Fruit fly (Drosophila melanogaster) ovary, adult (tissue): Measurements from ENCODE around the gene DNaseII.

Experiments used
- CG17801 ChIP-seq: fragments of 200-800 bp; optimal IDR thresholded peaks from 2 replicates; lab custom pipeline; 2019; ENCODE audit warnings: missing biosample characterization, mild to moderate bottlenecking, missing genetic modification characterization, moderate library complexity; ENCODE audit not compliant: partially characterized antibody

The DNaseII gene

DNA sequence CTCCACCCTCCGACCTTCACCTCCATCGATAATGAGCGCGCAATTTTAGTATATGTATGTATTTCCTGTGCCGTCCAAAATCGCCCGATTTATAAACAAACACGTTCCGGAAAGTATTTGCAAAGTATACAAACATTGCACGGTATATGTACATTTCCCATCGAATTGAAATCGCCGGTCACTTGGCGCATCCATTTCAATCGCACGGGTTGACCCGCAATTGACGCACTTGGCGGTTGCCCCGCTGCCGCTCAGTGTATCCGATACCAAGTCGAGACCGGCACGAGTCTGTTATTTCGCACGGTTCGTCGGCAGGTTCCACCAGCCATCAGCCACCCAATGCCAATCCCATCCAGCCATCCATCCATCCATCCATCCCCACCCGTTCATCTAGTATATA, 31.4 kb downstream of the DNaseII start:
- TF ChIP-seq CG17801 (GFP tag; lab: Kevin White, UChicago) = no peak

DNA sequence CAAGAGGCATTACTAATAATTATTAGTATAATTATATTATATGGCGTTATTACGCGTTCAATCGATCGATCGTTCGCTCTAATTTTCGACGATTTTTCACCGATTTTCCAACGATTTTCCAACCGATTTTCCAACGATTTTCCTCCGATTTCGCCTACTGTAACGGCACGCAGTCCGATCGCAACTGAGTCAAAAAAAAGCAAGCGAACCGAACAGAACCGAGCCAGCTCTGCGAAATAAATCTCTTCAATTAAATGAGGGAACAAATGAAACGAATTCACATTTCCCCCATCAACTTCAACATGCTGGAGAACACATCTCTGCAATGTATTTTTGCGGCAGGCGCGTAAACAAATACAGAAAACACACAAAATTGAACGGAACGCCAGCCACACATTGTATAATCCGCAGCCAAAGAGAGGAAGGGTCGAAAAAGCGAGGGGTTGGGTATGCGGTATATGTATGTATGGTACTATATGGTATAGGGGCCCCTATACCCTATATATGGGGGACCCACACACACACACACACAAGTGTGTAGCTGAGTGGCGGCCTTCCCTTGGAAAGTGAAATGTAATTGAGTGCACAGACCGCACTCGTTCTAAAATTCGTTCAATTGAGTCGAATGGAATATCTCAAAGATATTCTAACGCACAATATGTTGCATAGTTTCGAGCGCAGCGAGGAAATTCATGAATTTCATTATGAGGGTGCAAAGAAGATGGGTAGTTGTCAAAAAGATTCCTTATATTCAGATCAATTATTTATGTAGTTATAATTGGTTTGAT, 33.8 kb downstream of the DNaseII start, which contains the start of gene htl:
htl (minus strand) TSS at position 186 of the 788 bp plus-strand sequence.
- TF ChIP-seq CG17801 (GFP tag; lab: Kevin White, UChicago) = no peak

DNA sequence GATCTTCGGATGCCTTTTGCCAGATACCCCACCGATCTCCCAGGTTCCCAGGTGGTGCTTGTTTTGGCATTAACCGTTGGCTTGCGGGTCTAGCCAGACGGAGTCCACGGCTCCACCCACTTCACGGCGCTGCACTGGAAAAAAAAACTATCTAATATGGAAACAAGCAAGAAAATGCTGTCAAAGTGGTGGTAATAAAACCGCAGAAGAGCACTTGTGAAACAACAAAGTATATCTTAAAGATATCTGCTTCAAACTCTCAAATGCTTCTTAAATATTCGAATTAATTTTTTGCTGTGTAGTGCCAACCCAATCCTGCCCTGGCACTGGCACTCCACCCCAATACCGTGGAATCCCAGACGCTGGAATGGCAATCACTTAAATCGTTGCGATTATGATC, 39.2 kb downstream of the DNaseII start:
- no peak for TF ChIP-seq CG17801 (GFP tag; lab: Kevin White, UChicago)

DNA sequence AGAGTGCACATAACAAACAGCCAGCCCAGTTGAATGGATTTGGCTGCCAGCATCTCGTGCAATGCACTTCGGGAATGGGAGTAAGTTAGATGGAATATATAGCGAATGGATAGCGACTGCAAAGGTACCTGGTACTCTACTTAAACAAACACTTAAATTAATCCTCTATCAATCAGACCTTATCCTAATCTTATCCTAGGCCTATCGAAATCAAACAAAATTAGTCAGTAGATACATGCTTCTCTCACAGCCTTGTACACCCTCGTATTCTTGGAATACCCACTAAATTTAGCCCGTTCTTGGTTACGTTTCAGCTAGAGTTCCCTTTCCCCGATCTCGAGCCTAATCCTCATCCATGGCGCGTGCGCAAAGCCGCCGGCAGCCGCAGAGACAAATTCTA, 41.4 kb downstream of the DNaseII start:
- TF ChIP-seq CG17801 (GFP tag; lab: Kevin White, UChicago) = no peak

DNA sequence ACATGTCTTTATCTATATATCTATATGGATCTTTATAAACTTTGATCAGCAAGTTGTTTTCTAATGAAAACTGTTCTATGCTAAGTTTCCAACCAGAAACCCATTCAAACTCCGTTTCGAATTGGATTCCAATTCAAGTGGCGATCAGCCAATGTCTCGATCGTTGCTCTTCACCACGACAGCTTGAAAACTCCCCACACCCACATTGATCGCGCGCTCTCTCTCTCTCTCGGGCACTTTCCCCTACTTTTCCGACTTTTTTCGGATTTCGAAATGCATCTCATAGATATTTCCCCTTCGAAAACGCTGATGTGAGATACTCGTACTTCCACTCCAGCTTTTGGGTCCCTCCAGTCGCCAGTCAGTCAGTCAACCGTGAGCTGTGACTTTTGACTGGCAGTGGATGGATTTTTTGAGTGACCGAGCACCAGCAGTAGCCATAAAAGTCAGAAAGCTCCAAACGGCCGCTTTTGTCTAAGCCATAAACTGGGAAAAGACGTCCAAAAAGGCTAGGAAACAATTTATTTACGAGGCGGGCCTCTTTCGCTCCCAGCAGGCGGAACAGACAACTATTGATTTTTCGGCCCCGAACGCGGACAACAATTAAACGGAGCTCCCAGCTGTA, 44.1 kb downstream of the DNaseII start:
- TF ChIP-seq CG17801 (GFP tag; lab: Kevin White, UChicago) = no peak

DNA sequence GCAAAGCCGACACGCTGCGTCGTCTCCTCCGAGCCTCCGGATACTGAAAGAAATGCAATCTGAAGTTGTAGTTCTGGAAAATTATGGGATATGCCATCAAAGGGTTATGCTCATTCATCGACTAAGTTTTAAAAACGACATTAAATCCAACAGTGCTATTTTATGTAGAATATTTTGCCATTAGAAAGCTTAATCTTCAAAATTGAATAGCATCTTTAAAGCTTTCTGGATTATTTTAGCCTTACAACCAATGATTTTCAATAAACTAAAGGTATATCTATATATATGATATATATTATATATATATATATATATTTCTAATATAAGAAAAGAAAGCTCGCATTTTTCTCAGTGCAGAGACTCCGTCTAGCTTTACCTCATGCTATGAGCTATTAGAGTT, 45.2 kb downstream of the DNaseII start:
- no peak for TF ChIP-seq CG17801 (GFP tag; lab: Kevin White, UChicago)

DNA sequence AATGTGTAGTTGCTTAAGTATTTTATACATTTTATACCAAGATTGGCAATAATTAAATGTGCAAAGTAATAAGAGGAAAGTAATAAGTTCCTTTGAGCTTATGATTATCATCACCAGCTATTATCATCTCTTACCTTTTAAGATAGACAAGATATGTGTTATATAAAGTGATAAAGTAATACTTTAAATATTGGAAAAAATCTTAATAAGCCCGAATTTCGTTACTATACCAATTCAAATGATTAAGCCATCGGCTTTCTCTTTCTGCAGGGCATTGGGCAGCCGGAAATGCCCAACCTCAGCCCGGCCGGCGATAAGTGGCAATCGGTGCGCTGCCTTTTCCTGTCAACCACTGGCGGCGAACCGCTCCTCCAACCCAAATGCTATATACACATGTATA, 48.8 kb downstream of the DNaseII start:
- no peak for TF ChIP-seq CG17801 (GFP tag; lab: Kevin White, UChicago)
